Fruit fly (Drosophila melanogaster) whole organism, embryonic: ENCODE data around the gene CG2224.

Source experiments
- Atf6 ChIP-seq: fragments of 200-800 bp; sonication (Bioruptor generic); IDR thresholded peaks from 2 replicates; pipeline ENCODE4 v1.3.6; 2022; ENCODE audit warnings: missing biosample characterization, missing genetic modification characterization
- Bgb ChIP-seq: fragments of 200-800 bp; sonication (Bioruptor generic); IDR thresholded peaks from 2 replicates; pipeline ENCODE4 v1.3.6; 2022; ENCODE audit warnings: missing biosample characterization, missing genetic modification characterization; ENCODE audit not compliant: partially characterized antibody
- CG1024 ChIP-seq: fragments of 200-800 bp; sonication (Bioruptor generic); IDR thresholded peaks from 2 replicates; pipeline ENCODE4 v1.3.6; 2022; ENCODE audit warnings: missing biosample characterization, missing genetic modification characterization
- CG11093 ChIP-seq: fragments of 200-800 bp; sonication (Bioruptor generic); IDR thresholded peaks from 3 replicates; pipeline ENCODE4 v1.3.6; 2022; ENCODE audit warnings: missing biosample characterization, missing genetic modification characterization
- CG11696 ChIP-seq: fragments of 200-800 bp; sonication (Bioruptor generic); IDR thresholded peaks from 2 replicates; pipeline ENCODE4 v1.3.6; 2022; ENCODE audit warnings: missing biosample characterization, missing genetic modification characterization
- CG12219 ChIP-seq: fragments of 200-800 bp; sonication (Bioruptor generic); optimal IDR thresholded peaks from 3 replicates; lab custom pipeline; 2018; ENCODE audit warnings: missing biosample characterization, mild to moderate bottlenecking, missing genetic modification characterization
- CG13287 ChIP-seq: fragments of 200-800 bp; sonication (Bioruptor generic); IDR thresholded peaks from 2 replicates; pipeline ENCODE4 v1.3.6; 2022; ENCODE audit warnings: missing biosample characterization, missing genetic modification characterization; ENCODE audit not compliant: partially characterized antibody
- CG14014 ChIP-seq: fragments of 200-800 bp; sonication (Bioruptor generic); IDR thresholded peaks from 2 replicates; pipeline ENCODE4 v1.3.6; 2022; ENCODE audit warnings: missing biosample characterization, missing genetic modification characterization
- CG15696 ChIP-seq: fragments of 200-800 bp; sonication (Bioruptor generic); optimal IDR thresholded peaks from 2 replicates; lab custom pipeline; 2019; ENCODE audit warnings: missing biosample characterization, mild to moderate bottlenecking, missing genetic modification characterization, moderate library complexity
- CG1602 ChIP-seq: fragments of 200-800 bp; sonication (Bioruptor generic); optimal IDR thresholded peaks from 3 replicates; lab custom pipeline; 2016; ENCODE audit warnings: missing biosample characterization, missing genetic modification characterization
- CG17359 ChIP-seq: fragments of 200-800 bp; sonication (Bioruptor generic); optimal IDR thresholded peaks from 3 replicates; lab custom pipeline; 2018; ENCODE audit warnings: missing biosample characterization, mild to moderate bottlenecking, missing genetic modification characterization, moderate library complexity
- CG2678 ChIP-seq: fragments of 200-800 bp; sonication (Bioruptor generic); optimal IDR thresholded peaks from 3 replicates; lab custom pipeline; 2019; ENCODE audit warnings: missing biosample characterization, mild to moderate bottlenecking, missing genetic modification characterization, moderate library complexity
- CG30431 ChIP-seq: fragments of 200-800 bp; sonication (Bioruptor generic); optimal IDR thresholded peaks from 2 replicates; lab custom pipeline; 2017; ENCODE audit warnings: missing biosample characterization, missing genetic modification characterization
- CG3065 ChIP-seq: fragments of 200-800 bp; sonication (Bioruptor generic); optimal IDR thresholded peaks from 2 replicates; lab custom pipeline; 2016; ENCODE audit warnings: missing biosample characterization, missing genetic modification characterization
- CG3995 ChIP-seq: fragments of 200-800 bp; sonication (Bioruptor generic); optimal IDR thresholded peaks from 3 replicates; lab custom pipeline; 2016; ENCODE audit warnings: missing biosample characterization, missing genetic modification characterization
- CG4820 ChIP-seq: fragments of 200-800 bp; sonication (Bioruptor generic); optimal IDR thresholded peaks from 3 replicates; lab custom pipeline; 2016; ENCODE audit warnings: missing biosample characterization, missing genetic modification characterization
- CG4854 ChIP-seq: fragments of 200-800 bp; sonication (Bioruptor generic); optimal IDR thresholded peaks from 2 replicates; lab custom pipeline; 2016; ENCODE audit warnings: missing biosample characterization, missing genetic modification characterization, inconsistent platforms
- CG6654 ChIP-seq: fragments of 200-800 bp; sonication (Bioruptor generic); optimal IDR thresholded peaks from 2 replicates; lab custom pipeline; 2017; ENCODE audit warnings: missing biosample characterization, mild to moderate bottlenecking, missing genetic modification characterization
- CG6765 ChIP-seq: fragments of 200-800 bp; sonication (Bioruptor generic); optimal IDR thresholded peaks from 3 replicates; lab custom pipeline; 2017; ENCODE audit warnings: missing biosample characterization, mild to moderate bottlenecking, missing genetic modification characterization
- CG6791 ChIP-seq: fragments of 200-800 bp; sonication (Bioruptor generic); IDR thresholded peaks from 3 replicates; pipeline ENCODE4 v1.3.6; 2022; ENCODE audit warnings: missing biosample characterization, missing genetic modification characterization; ENCODE audit not compliant: partially characterized antibody
- CG7963 ChIP-seq: fragments of 200-800 bp; sonication (Bioruptor generic); IDR thresholded peaks from 3 replicates; pipeline ENCODE4 v1.3.6; 2022; ENCODE audit warnings: missing biosample characterization, missing genetic modification characterization; ENCODE audit not compliant: partially characterized antibody
- CG8478 ChIP-seq: fragments of >200 bp; optimal IDR thresholded peaks from 2 replicates; lab custom pipeline; 2018
- CG9215 ChIP-seq: fragments of 200-800 bp; sonication (Bioruptor generic); IDR thresholded peaks from 2 replicates; pipeline ENCODE4 v1.3.6; 2022; ENCODE audit warnings: missing biosample characterization, missing genetic modification characterization
- Dref ChIP-seq: fragments of 200-800 bp; sonication (Bioruptor generic); IDR thresholded peaks from 2 replicates; pipeline ENCODE4 v1.3.6; 2022; ENCODE audit warnings: missing biosample characterization, missing genetic modification characterization
- Drgx ChIP-seq: fragments of 200-800 bp; sonication (Bioruptor generic); IDR thresholded peaks from 2 replicates; pipeline ENCODE4 v1.3.6; 2022; ENCODE audit warnings: missing biosample characterization, missing genetic modification characterization
- E2f2 ChIP-seq: fragments of 200-800 bp; sonication (Bioruptor generic); IDR thresholded peaks from 2 replicates; pipeline ENCODE4 v1.3.6; 2022; ENCODE audit warnings: missing biosample characterization, missing genetic modification characterization
- Hr3 ChIP-seq: fragments of 200-800 bp; sonication (Bioruptor generic); optimal IDR thresholded peaks from 3 replicates; lab custom pipeline; 2016; ENCODE audit warnings: missing biosample characterization, missing genetic modification characterization
- MESR4 ChIP-seq: fragments of 200-800 bp; sonication (Bioruptor generic); optimal IDR thresholded peaks from 2 replicates; lab custom pipeline; 2018; ENCODE audit warnings: missing biosample characterization, mild to moderate bottlenecking, missing genetic modification characterization, moderate library complexity
- MTF-1 ChIP-seq: fragments of 200-800 bp; sonication (Bioruptor generic); optimal IDR thresholded peaks from 2 replicates; lab custom pipeline; 2018; ENCODE audit warnings: missing biosample characterization, mild to moderate bottlenecking, missing genetic modification characterization, borderline replicate concordance
- Mad ChIP-seq: fragments of 200-800 bp; sonication (Bioruptor generic); optimal IDR thresholded peaks from 2 replicates; lab custom pipeline; 2016; ENCODE audit warnings: missing biosample characterization, missing genetic modification characterization
- Med ChIP-seq: fragments of 200-800 bp; sonication (Bioruptor generic); peaks from one replicate; lab custom pipeline; 2016; ENCODE audit warnings: missing biosample characterization, missing genetic modification characterization, mild to moderate bottlenecking, inconsistent platforms, moderate library complexity
- NC2α ChIP-seq: fragments of 200-800 bp; sonication (Bioruptor generic); optimal IDR thresholded peaks from 2 replicates; lab custom pipeline; 2016; ENCODE audit warnings: missing biosample characterization, missing genetic modification characterization
- NC2β ChIP-seq: fragments of 200-800 bp; sonication (Bioruptor generic); optimal IDR thresholded peaks from 2 replicates; lab custom pipeline; 2016; ENCODE audit warnings: missing biosample characterization, missing genetic modification characterization
- Six4 ChIP-seq: fragments of 200-800 bp; sonication (Bioruptor generic); optimal IDR thresholded peaks from 2 replicates; lab custom pipeline; 2016; ENCODE audit warnings: missing biosample characterization, missing genetic modification characterization
- Tbp ChIP-seq: fragments of >200 bp; optimal IDR thresholded peaks from 2 replicates; lab custom pipeline; 2018; ENCODE audit warnings: missing biosample characterization, missing genetic modification characterization
- amos ChIP-seq: fragments of 200-800 bp; sonication (Bioruptor generic); IDR thresholded peaks from 2 replicates; pipeline ENCODE4 v1.3.6; 2022; ENCODE audit warnings: missing biosample characterization, missing genetic modification characterization; ENCODE audit not compliant: partially characterized antibody
- bbx ChIP-seq: fragments of 200-800 bp; sonication (Bioruptor generic); IDR thresholded peaks from 2 replicates; pipeline ENCODE4 v1.3.6; 2022; ENCODE audit warnings: missing biosample characterization, missing genetic modification characterization; ENCODE audit not compliant: partially characterized antibody
- emc ChIP-seq: fragments of 200-800 bp; sonication (Bioruptor generic); optimal IDR thresholded peaks from 2 replicates; lab custom pipeline; 2016; ENCODE audit warnings: missing biosample characterization, missing genetic modification characterization
- ems ChIP-seq: fragments of 200-800 bp; sonication (Bioruptor generic); optimal IDR thresholded peaks from 3 replicates; lab custom pipeline; 2016; ENCODE audit warnings: missing biosample characterization, missing genetic modification characterization
- eve ChIP-seq, 2 experiments: fragments of >200 bp; optimal IDR thresholded peaks; 2 replicates each; lab custom pipeline; 2017; ENCODE audit warnings: missing biosample characterization in 2 of 2, missing genetic modification characterization in 2 of 2
- ftz-f1 ChIP-seq: fragments of 200-800 bp; sonication (Bioruptor generic); optimal IDR thresholded peaks from 2 replicates; lab custom pipeline; 2016; ENCODE audit warnings: missing biosample characterization, missing genetic modification characterization
- grau ChIP-seq: fragments of 200-800 bp; optimal IDR thresholded peaks from 3 replicates; lab custom pipeline; 2019; ENCODE audit warnings: missing biosample characterization, mild to moderate bottlenecking, missing genetic modification characterization, moderate library complexity
- jigr1 ChIP-seq: fragments of 200-800 bp; sonication (Bioruptor generic); IDR thresholded peaks from 3 replicates; pipeline ENCODE4 v1.3.6; 2022; ENCODE audit warnings: missing biosample characterization, missing genetic modification characterization
- mld ChIP-seq: fragments of 200-800 bp; sonication (Bioruptor generic); IDR thresholded peaks from 3 replicates; pipeline ENCODE4 v1.3.6; 2022; ENCODE audit warnings: missing biosample characterization, missing genetic modification characterization; ENCODE audit not compliant: partially characterized antibody
- nerfin-2 ChIP-seq: fragments of 200-800 bp; sonication (Bioruptor generic); IDR thresholded peaks from 2 replicates; pipeline ENCODE4 v1.3.6; 2022; ENCODE audit warnings: missing biosample characterization, missing genetic modification characterization; ENCODE audit not compliant: partially characterized antibody
- p53 ChIP-seq: fragments of 200-800 bp; sonication (Bioruptor generic); optimal IDR thresholded peaks from 2 replicates; lab custom pipeline; 2016; ENCODE audit warnings: missing biosample characterization, missing genetic modification characterization
- phol ChIP-seq: fragments of 200-800 bp; sonication (Bioruptor generic); optimal IDR thresholded peaks from 3 replicates; lab custom pipeline; 2018; ENCODE audit warnings: missing biosample characterization, mild to moderate bottlenecking, missing genetic modification characterization, moderate library complexity
- ro ChIP-seq: fragments of 200-800 bp; sonication (Bioruptor generic); IDR thresholded peaks from 2 replicates; pipeline ENCODE4 v1.3.6; 2022; ENCODE audit warnings: missing biosample characterization, missing genetic modification characterization
- sna ChIP-seq: fragments of 200-800 bp; sonication (Bioruptor generic); IDR thresholded peaks from 2 replicates; pipeline ENCODE4 v1.3.6; 2022; ENCODE audit warnings: missing biosample characterization, missing genetic modification characterization; ENCODE audit not compliant: partially characterized antibody
- stwl ChIP-seq: fragments of 200-800 bp; sonication (Bioruptor generic); optimal IDR thresholded peaks from 3 replicates; lab custom pipeline; 2018; ENCODE audit warnings: missing biosample characterization, mild to moderate bottlenecking, missing genetic modification characterization, moderate library complexity
- unc-4 ChIP-seq: fragments of 200-800 bp; sonication (Bioruptor generic); IDR thresholded peaks from 2 replicates; pipeline ENCODE4 v1.3.6; 2022; ENCODE audit warnings: missing biosample characterization, missing genetic modification characterization; ENCODE audit not compliant: partially characterized antibody
- z ChIP-seq: fragments of 200-800 bp; sonication (Bioruptor generic); IDR thresholded peaks from 3 replicates; pipeline ENCODE4 v1.3.6; 2022; ENCODE audit warnings: missing biosample characterization, missing genetic modification characterization

The CG2224 gene

dm6 chr3R:30423695-30424094 lies 35.4 kb downstream of the CG2224 start, which contains the start of the genes CG15535 and mRpS18C (continued):
- TF ChIP-seq bbx (peak; percentile 81), CG11093 (no peak), MTF-1 (GFP tag; lab: Kevin White, UChicago) (peak; percentile 11), p53 (no peak), z (GFP tag; lab: Robert Waterston, UW) (no peak), CG17359 (tag; lab: Kevin White, UChicago) (no peak), CG3995 (peak; percentile 6), mld (peak; percentile 64; the same call in 1 of the 3 replicates), stwl (peak; percentile 87), CG12219 (GFP tag; lab: Kevin White, UChicago) (no peak), ftz-f1 (GFP tag; lab: Kevin White, UChicago) (peak; percentile 38), ro (GFP tag; lab: Robert Waterston, UW) (no peak), amos (GFP tag; lab: Robert Waterston, UW) (peak; percentile 78), CG6791 (GFP tag; lab: Robert Waterston, UW) (peak; percentile 83), Atf6 (no peak), sna (peak; percentile 86), E2f2 (GFP tag; lab: Robert Waterston, UW) (peak; percentile 42), emc (GFP tag; lab: Kevin White, UChicago) (no peak), CG6765 (no peak), Dref (peak; percentile 89), nerfin-2 (GFP tag; lab: Robert Waterston, UW) (peak; percentile 63), CG14014 (GFP tag; lab: Robert Waterston, UW) (no peak), Drgx (GFP tag; lab: Robert Waterston, UW) (no peak), Hr3 (GFP tag; lab: Kevin White, UChicago) (no peak), CG3065 (GFP tag; lab: Kevin White, UChicago) (no peak), Six4 (GFP tag; lab: Kevin White, UChicago) (no peak), CG7963 (peak; percentile 76), eve (GFP tag; optimal IDR thresholded peaks at IDR 0.05; lab: Kevin White, UChicago) (no peak), CG4820 (GFP tag; lab: Kevin White, UChicago) (no peak), CG1024 (GFP tag; lab: Robert Waterston, UW) (no peak), Mad (GFP tag; lab: Kevin White, UChicago) (no peak), NC2β (GFP tag; lab: Kevin White, UChicago) (no peak), unc-4 (GFP tag; lab: Robert Waterston, UW) (peak; percentile 80), CG8478 (lab: Kevin White, UChicago) (no peak), CG11696 (GFP tag; lab: Robert Waterston, UW) (no peak), phol (tag; lab: Kevin White, UChicago) (peak; percentile 22), jigr1 (GFP tag; lab: Robert Waterston, UW) (no peak; the same call in 2 of the 3 replicates), CG15696 (tag; lab: Kevin White, UChicago) (no peak), ems (GFP tag; lab: Kevin White, UChicago) (no peak), CG1602 (no peak), CG6654 (GFP tag; lab: Kevin White, UChicago) (no peak), CG2678 (no peak), Tbp (GFP tag; lab: Kevin White, UChicago) (no peak), CG4854 (GFP tag; lab: Kevin White, UChicago) (no peak), Bgb (peak; percentile 78), NC2α (GFP tag; lab: Kevin White, UChicago) (no peak), MESR4 (peak; percentile 64), CG9215 (GFP tag; lab: Robert Waterston, UW) (no peak), Med (GFP tag; lab: Kevin White, UChicago) (peak; percentile 84), grau (tag; lab: Kevin White, UChicago) (peak; percentile 11), CG30431 (GFP tag; lab: Kevin White, UChicago) (no peak), CG13287 (GFP tag; lab: Robert Waterston, UW) (peak; percentile 86)
